Worm (Caenorhabditis elegans) whole organism, L3 larva: Measurements from ENCODE around the gene dop-2.

Experiments used
- ZK546.5 ChIP-seq: sonication (generic microtip); optimal IDR thresholded peaks from 2 replicates; lab custom pipeline; 2017; ENCODE audit warnings: missing biosample characterization, missing genetic modification characterization
- ama-1 ChIP-seq: fragments of 150-350 bp; optimal IDR thresholded peaks from 2 replicates; lab custom pipeline; 2018
- ceh-16 ChIP-seq: sonication (generic microtip); optimal IDR thresholded peaks from 2 replicates; lab custom pipeline; 2017; ENCODE audit warnings: missing biosample characterization, missing genetic modification characterization
- ceh-28 ChIP-seq: fragments of 150-350 bp; optimal IDR thresholded peaks from 2 replicates; lab custom pipeline; 2014; ENCODE audit warnings: missing biosample characterization, missing genetic modification reagents, missing genetic modification characterization
- ceh-82 ChIP-seq: fragments of 150-350 bp; optimal IDR thresholded peaks from 2 replicates; lab custom pipeline; 2014; ENCODE audit warnings: missing biosample characterization, missing genetic modification characterization
- ceh-9 ChIP-seq: sonication (generic microtip); optimal IDR thresholded peaks from 2 replicates; lab custom pipeline; 2018; ENCODE audit warnings: missing biosample characterization, missing genetic modification characterization
- daf-12 ChIP-seq: fragments of 150-350 bp; optimal IDR thresholded peaks from 2 replicates; lab custom pipeline; 2014; ENCODE audit warnings: missing biosample characterization, missing genetic modification reagents, missing genetic modification characterization
- egl-5 ChIP-seq: fragments of 150-350 bp; optimal IDR thresholded peaks from 2 replicates; lab custom pipeline; 2017; ENCODE audit warnings: missing biosample characterization, missing genetic modification reagents, missing genetic modification characterization, inconsistent platforms
- elt-3 ChIP-seq, 3 experiments: fragments of 150-350 bp in 1 of 3; sonication (generic microtip) in 2 of 3; optimal IDR thresholded peaks; 2 replicates in 2 of 3; 4 replicates in 1 of 3; lab custom pipeline; 2014 to 2017; ENCODE audit warnings: missing biosample characterization in 3 of 3, missing genetic modification characterization in 3 of 3
- eor-1 ChIP-seq, 2 experiments: fragments of 150-350 bp; optimal IDR thresholded peaks; 2 replicates each; lab custom pipeline; 2014 to 2018; ENCODE audit warnings: missing biosample characterization in 2 of 2, missing genetic modification characterization in 2 of 2
- fos-1 ChIP-seq: fragments of 150-350 bp; optimal IDR thresholded peaks from 2 replicates; lab custom pipeline; 2014; ENCODE audit warnings: missing biosample characterization, missing genetic modification characterization
- hmg-11 ChIP-seq: sonication (generic microtip); optimal IDR thresholded peaks from 2 replicates; lab custom pipeline; 2016; ENCODE audit warnings: missing genetic modification characterization, missing compliant biosample characterization
- jun-1 ChIP-seq: fragments of 150-350 bp; optimal IDR thresholded peaks from 2 replicates; lab custom pipeline; 2014; ENCODE audit warnings: missing biosample characterization, missing genetic modification reagents, missing genetic modification characterization
- lin-15B ChIP-seq: fragments of 150-350 bp; optimal IDR thresholded peaks from 2 replicates; lab custom pipeline; 2014; ENCODE audit warnings: missing biosample characterization, missing genetic modification characterization
- lin-39 ChIP-seq: fragments of 150-350 bp; optimal IDR thresholded peaks from 2 replicates; lab custom pipeline; 2018; ENCODE audit warnings: missing biosample characterization, missing genetic modification reagents, missing genetic modification characterization
- lsy-12 ChIP-seq: sonication (generic microtip); optimal IDR thresholded peaks from 2 replicates; lab custom pipeline; 2016; ENCODE audit warnings: mild to moderate bottlenecking, missing genetic modification characterization, missing compliant biosample characterization
- mdl-1 ChIP-seq: fragments of 150-350 bp; optimal IDR thresholded peaks from 2 replicates; lab custom pipeline; 2014; ENCODE audit warnings: missing biosample characterization, missing genetic modification characterization
- mml-1 ChIP-seq: fragments of 150-350 bp; sonication (generic microtip); optimal IDR thresholded peaks from 3 replicates; lab custom pipeline; 2014; ENCODE audit warnings: missing biosample characterization, missing genetic modification characterization
- nfya-1 ChIP-seq: sonication (generic microtip); optimal IDR thresholded peaks from 2 replicates; lab custom pipeline; 2017; ENCODE audit warnings: missing genetic modification characterization, mild to moderate bottlenecking, missing compliant biosample characterization, antibody characterized with exemption, moderate library complexity; ENCODE audit not compliant: insufficient read depth
- nhr-11 ChIP-seq: fragments of 150-350 bp; optimal IDR thresholded peaks from 2 replicates; lab custom pipeline; 2014; ENCODE audit warnings: missing biosample characterization, missing genetic modification characterization
- nhr-23 ChIP-seq: fragments of 150-350 bp; optimal IDR thresholded peaks from 2 replicates; lab custom pipeline; 2014; ENCODE audit warnings: missing biosample characterization, missing genetic modification reagents, missing genetic modification characterization
- nhr-237 ChIP-seq: fragments of 150-350 bp; optimal IDR thresholded peaks from 2 replicates; lab custom pipeline; 2014; ENCODE audit warnings: missing biosample characterization, missing genetic modification characterization
- nhr-25 ChIP-seq: sonication (generic microtip); optimal IDR thresholded peaks from 2 replicates; lab custom pipeline; 2017; ENCODE audit warnings: missing biosample characterization, missing genetic modification characterization
- nhr-28 ChIP-seq: fragments of 150-350 bp; optimal IDR thresholded peaks from 2 replicates; lab custom pipeline; 2014; ENCODE audit warnings: missing biosample characterization, missing genetic modification characterization
- nhr-67 ChIP-seq: fragments of 150-350 bp; optimal IDR thresholded peaks from 2 replicates; lab custom pipeline; 2014; ENCODE audit warnings: missing biosample characterization, missing genetic modification characterization
- nhr-76 ChIP-seq: fragments of 150-350 bp; sonication (generic microtip); optimal IDR thresholded peaks from 5 replicates; lab custom pipeline; 2014; ENCODE audit warnings: missing biosample characterization, missing genetic modification characterization
- nhr-77 ChIP-seq: fragments of 150-350 bp; optimal IDR thresholded peaks from 2 replicates; lab custom pipeline; 2014; ENCODE audit warnings: missing biosample characterization, missing genetic modification characterization
- pha-4 ChIP-seq: fragments of 150-350 bp; optimal IDR thresholded peaks from 2 replicates; lab custom pipeline; 2014; ENCODE audit warnings: missing biosample characterization, missing genetic modification reagents, missing genetic modification characterization
- sea-2 ChIP-seq: fragments of 150-350 bp; sonication (generic microtip); optimal IDR thresholded peaks from 4 replicates; lab custom pipeline; 2014; ENCODE audit warnings: missing biosample characterization, missing genetic modification reagents, missing genetic modification characterization
- skn-1 ChIP-seq: fragments of 150-350 bp; optimal IDR thresholded peaks from 2 replicates; lab custom pipeline; 2014; ENCODE audit warnings: missing biosample characterization, missing genetic modification characterization
- tbx-2 ChIP-seq: sonication (generic microtip); optimal IDR thresholded peaks from 2 replicates; lab custom pipeline; 2016; ENCODE audit warnings: mild to moderate bottlenecking, missing genetic modification characterization, missing compliant biosample characterization
- unc-39 ChIP-seq: sonication (generic microtip); optimal IDR thresholded peaks from 4 replicates; lab custom pipeline; 2017; ENCODE audit warnings: missing biosample characterization, missing genetic modification characterization
- unc-62 ChIP-seq: fragments of 150-350 bp; sonication (generic microtip); optimal IDR thresholded peaks from 4 replicates; lab custom pipeline; 2014; ENCODE audit warnings: missing biosample characterization, missing genetic modification reagents, missing genetic modification characterization
- ztf-11 ChIP-seq: fragments of 150-350 bp; optimal IDR thresholded peaks from 2 replicates; lab custom pipeline; 2014; ENCODE audit warnings: missing biosample characterization, missing genetic modification characterization
- ztf-4 ChIP-seq: fragments of 150-350 bp; optimal IDR thresholded peaks from 2 replicates; lab custom pipeline; 2014; ENCODE audit warnings: missing biosample characterization, missing genetic modification characterization

The dop-2 gene

DNA sequence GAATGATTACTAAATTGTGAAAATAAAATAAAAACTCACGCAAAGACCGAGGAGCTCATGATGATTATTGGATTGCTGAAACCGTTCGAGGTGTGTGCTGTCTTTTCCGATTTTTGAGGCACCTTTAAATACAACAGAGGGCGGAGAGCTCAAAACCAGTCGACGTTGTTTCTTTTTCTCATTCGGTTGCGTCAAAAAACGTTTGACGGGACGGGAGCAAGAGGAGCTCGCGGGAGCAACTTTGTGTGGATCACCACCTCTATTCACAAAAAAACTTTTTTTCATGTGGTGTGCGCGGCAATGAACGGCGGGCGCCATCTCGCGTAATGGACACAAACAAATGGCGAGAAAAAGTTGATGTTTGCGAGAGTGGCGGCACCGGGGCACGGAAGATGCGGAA, 20.8 kb downstream of the dop-2 start, which contains the start of gene idpc-3:
idpc-3 (minus strand) TSS at position 101 of the 400 bp plus-strand sequence.
- TF ChIP-seq hmg-11 (tag; lab: Kevin White, UChicago) (no peak), nhr-67 (no peak), nhr-11 (no peak), ztf-4 (no peak), ztf-11 (tag; lab: Kevin White, UChicago) (no peak), nhr-23 (tag; lab: Kevin White, UChicago) (no peak), mml-1 (tag; lab: Kevin White, UChicago) (no peak), lin-15B (no peak), ceh-28 (tag; lab: Kevin White, UChicago) (no peak), ama-1 (lab: Kevin White, UChicago) (no peak), nhr-25 (tag; lab: Kevin White, UChicago) (no peak), mdl-1 (tag; lab: Kevin White, UChicago) (no peak), fos-1 (no peak), ceh-9 (tag; lab: Kevin White, UChicago) (no peak), sea-2 (GFP tag; lab: Kevin White, UChicago) (no peak), unc-62 (GFP tag; lab: Kevin White, UChicago) (no peak), nhr-237 (no peak), nfya-1 (no peak), tbx-2 (tag; lab: Kevin White, UChicago) (no peak), skn-1 (tag; lab: Kevin White, UChicago) (no peak)

DNA sequence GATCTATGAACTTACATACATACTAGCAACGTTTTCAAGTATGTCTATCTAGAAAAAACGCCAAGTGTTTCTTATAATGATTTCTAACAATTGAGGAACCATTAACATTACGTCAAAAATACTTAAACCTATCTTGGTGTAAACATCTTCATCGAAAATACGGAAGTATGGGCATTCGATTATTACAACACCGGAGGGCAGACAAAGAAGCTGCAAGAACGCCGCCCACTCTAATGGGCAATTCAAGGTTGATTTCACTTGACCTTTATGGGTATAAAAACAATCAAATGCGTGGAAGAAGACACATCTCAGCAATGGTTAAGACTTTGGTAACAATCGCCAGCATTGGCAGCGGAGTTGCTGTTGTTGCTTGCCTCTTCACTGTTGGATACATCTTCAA, 21.3 kb downstream of the dop-2 start, which contains the start of gene col-146:
col-146 (plus strand) TSS at position 301 of the 400 bp plus-strand sequence.
- TF ChIP-seq nhr-25 (tag; lab: Kevin White, UChicago) (peak; percentile 26), skn-1 (tag; lab: Kevin White, UChicago) (no peak), mml-1 (tag; lab: Kevin White, UChicago) (no peak), jun-1 (tag; lab: Kevin White, UChicago) (no peak)
- TF ChIP-seq, all 47 proteins: peak for 1

DNA sequence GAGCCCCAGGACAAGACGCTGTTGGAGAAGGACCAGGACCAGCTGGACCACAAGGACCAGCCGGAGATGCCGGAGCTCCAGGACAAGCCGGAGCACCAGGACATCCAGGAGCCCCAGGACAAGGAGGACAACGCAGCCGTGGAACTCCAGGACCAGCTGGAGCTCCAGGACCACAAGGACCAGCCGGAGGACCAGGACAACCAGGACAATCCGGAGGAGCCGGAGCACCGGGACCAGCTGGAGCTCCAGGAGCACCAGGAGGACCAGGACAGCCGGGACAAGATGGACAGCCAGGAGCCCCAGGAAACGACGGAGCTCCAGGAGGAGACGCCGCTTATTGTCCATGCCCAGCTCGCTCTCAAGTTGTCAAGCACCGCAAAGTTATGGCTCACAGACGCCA, 22.2 kb downstream of the dop-2 start:
- TF ChIP-seq mdl-1 (tag; lab: Kevin White, UChicago) (no peak), tbx-2 (tag; lab: Kevin White, UChicago) (no peak), sea-2 (GFP tag; lab: Kevin White, UChicago) (no peak), ceh-28 (tag; lab: Kevin White, UChicago) (no peak), ceh-9 (tag; lab: Kevin White, UChicago) (no peak), elt-3 (tag; optimal IDR thresholded peaks at IDR 0.05; lab: Kevin White, UChicago) (no peak), ceh-16 (tag; lab: Kevin White, UChicago) (no peak), ztf-4 (no peak)

DNA sequence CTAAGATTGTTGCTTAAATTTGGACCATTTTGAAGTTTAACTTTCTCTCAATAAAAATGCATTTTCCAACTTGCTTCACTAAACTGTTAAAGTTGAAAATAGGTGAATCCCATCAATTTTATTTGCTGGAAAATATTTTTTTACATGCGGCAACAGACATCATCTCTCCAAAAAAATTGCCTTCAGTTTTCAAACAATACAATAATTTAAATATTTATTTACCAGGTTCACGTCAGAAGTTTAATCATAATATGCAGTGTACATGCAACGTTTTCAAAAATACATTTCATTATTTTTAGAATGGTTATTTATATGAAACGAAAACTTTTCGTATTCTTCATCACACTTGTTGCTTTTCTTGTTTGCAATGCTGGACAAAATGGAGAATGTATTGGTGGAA, 22.6 kb downstream of the dop-2 start, which contains the start of gene T06E4.5:
T06E4.5 (plus strand) TSS at position 301 of the 400 bp plus-strand sequence.
- TF ChIP-seq lsy-12 (tag; lab: Kevin White, UChicago) (no peak), ZK546.5 (no peak), tbx-2 (tag; lab: Kevin White, UChicago) (no peak), nhr-23 (tag; lab: Kevin White, UChicago) (no peak), ceh-9 (tag; lab: Kevin White, UChicago) (no peak), nhr-11 (no peak), mml-1 (tag; lab: Kevin White, UChicago) (no peak), nhr-25 (tag; lab: Kevin White, UChicago) (no peak), lin-39 (tag; lab: Kevin White, UChicago) (no peak), nhr-28 (tag; lab: Kevin White, UChicago) (no peak), ceh-82 (no peak), lin-15B (no peak), mdl-1 (tag; lab: Kevin White, UChicago) (no peak), nhr-76 (tag; lab: Kevin White, UChicago) (no peak)

DNA sequence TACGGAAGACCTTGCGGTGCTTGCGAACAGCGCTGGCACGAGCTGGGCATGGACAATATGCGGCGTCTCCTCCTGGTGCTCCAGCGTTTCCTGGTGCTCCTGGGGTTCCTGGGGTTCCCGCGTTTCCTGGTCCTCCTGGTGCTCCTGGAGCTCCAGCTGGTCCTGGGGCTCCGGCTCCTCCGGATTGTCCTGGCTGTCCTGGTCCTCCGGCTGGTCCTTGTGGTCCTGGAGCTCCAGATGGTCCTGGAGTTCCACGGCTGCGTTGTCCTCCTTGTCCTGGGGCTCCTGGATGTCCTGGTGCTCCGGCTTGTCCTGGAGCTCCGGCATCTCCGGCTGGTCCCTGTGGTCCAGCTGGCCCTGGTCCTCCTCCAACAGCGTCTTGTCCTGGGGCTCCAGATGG, 24.0 kb downstream of the dop-2 start:
- no peak for TF ChIP-seq pha-4 (tag; lab: Kevin White, UChicago)
- TF ChIP-seq nfya-1 = no peak
- no peak for TF ChIP-seq egl-5
- no peak for TF ChIP-seq unc-39
- TF ChIP-seq elt-3 (tag; optimal IDR thresholded peaks at IDR 0.05; lab: Kevin White, UChicago) = no peak
- no peak for TF ChIP-seq nhr-25 (tag; lab: Kevin White, UChicago)
- no peak for TF ChIP-seq nhr-28 (tag; lab: Kevin White, UChicago)
- TF ChIP-seq mml-1 (tag; lab: Kevin White, UChicago) = no peak
- TF ChIP-seq nhr-77 (tag; lab: Kevin White, UChicago) = no peak
- TF ChIP-seq nhr-67 = no peak
- no peak for TF ChIP-seq nhr-237
- no peak for TF ChIP-seq daf-12 (tag; lab: Kevin White, UChicago)
- no peak for TF ChIP-seq eor-1 (tag; optimal IDR thresholded peaks at IDR 0.05; lab: Kevin White, UChicago)
